Worm (Caenorhabditis elegans) whole organism, early embryonic: ENCODE results near the gene F59F4.3.

Source experiments
- B0310.2 ChIP-seq: sonication (generic microtip); optimal IDR thresholded peaks from 2 replicates; lab custom pipeline; 2016; ENCODE audit warnings: mild to moderate bottlenecking, missing genetic modification characterization, missing compliant biosample characterization
- F13C5.2 ChIP-seq: sonication (generic microtip); optimal IDR thresholded peaks from 2 replicates; lab custom pipeline; 2017; ENCODE audit warnings: mild to moderate bottlenecking, missing genetic modification characterization, inconsistent platforms, missing compliant biosample characterization
- aly-1 ChIP-seq: sonication (generic microtip); optimal IDR thresholded peaks from 2 replicates; lab custom pipeline; 2016; ENCODE audit warnings: missing genetic modification characterization, missing compliant biosample characterization
- ama-1 ChIP-seq: fragments of 150-350 bp; optimal IDR thresholded peaks from 2 replicates; lab custom pipeline; 2014
- ceh-36 ChIP-seq: sonication (generic microtip); optimal IDR thresholded peaks from 2 replicates; lab custom pipeline; 2016; ENCODE audit warnings: missing genetic modification characterization, inconsistent platforms, missing compliant biosample characterization
- ets-7 ChIP-seq: sonication (generic microtip); optimal IDR thresholded peaks from 2 replicates; lab custom pipeline; 2016; ENCODE audit warnings: missing genotype, missing genetic modification characterization, missing compliant biosample characterization
- flt-1 ChIP-seq: fragments of 200-800 bp; sonication (Bioruptor generic); IDR thresholded peaks from 2 replicates; pipeline ENCODE4 v1.3.6; 2022; ENCODE audit warnings: missing genetic modification characterization, missing compliant biosample characterization
- hmbx-1 ChIP-seq: sonication (generic microtip); optimal IDR thresholded peaks from 2 replicates; lab custom pipeline; 2016; ENCODE audit warnings: mild to moderate bottlenecking, missing genetic modification characterization, missing compliant biosample characterization
- hmg-4 ChIP-seq: fragments of 200-800 bp; sonication (Bioruptor generic); optimal IDR thresholded peaks from 2 replicates; lab custom pipeline; 2018; ENCODE audit warnings: mild to moderate bottlenecking, missing genetic modification characterization, missing compliant biosample characterization
- hnd-1 ChIP-seq: sonication (generic microtip); optimal IDR thresholded peaks from 2 replicates; lab custom pipeline; 2016; ENCODE audit warnings: missing genetic modification characterization, missing compliant biosample characterization
- pes-1 ChIP-seq: fragments of 200-800 bp; sonication (Bioruptor generic); IDR thresholded peaks from 2 replicates; pipeline ENCODE4 v1.3.6; 2022; ENCODE audit warnings: missing genetic modification reagents, missing genetic modification characterization, missing compliant biosample characterization
- scrt-1 ChIP-seq: fragments of 200-800 bp; sonication (Bioruptor generic); IDR thresholded peaks from 2 replicates; pipeline ENCODE4 v1.3.6; 2022; ENCODE audit warnings: missing genetic modification characterization, missing compliant biosample characterization
- sea-1 ChIP-seq: fragments of 200-800 bp; sonication (Bioruptor generic); conservative IDR thresholded peaks from 2 replicates; pipeline ENCODE4 v1.3.6; 2022; ENCODE audit warnings: missing genetic modification characterization, missing compliant biosample characterization
- tbx-11 ChIP-seq: fragments of 200-800 bp; sonication (Bioruptor generic); IDR thresholded peaks from 2 replicates; pipeline ENCODE4 v1.3.6; 2022; ENCODE audit warnings: missing genetic modification characterization, missing compliant biosample characterization
- tbx-37 ChIP-seq: fragments of 200-800 bp; sonication (Bioruptor generic); conservative IDR thresholded peaks from 2 replicates; pipeline ENCODE4 v1.3.6; 2022; ENCODE audit warnings: missing genetic modification reagents, missing genetic modification characterization, missing compliant biosample characterization
- tra-4 ChIP-seq: sonication (generic microtip); optimal IDR thresholded peaks from 2 replicates; lab custom pipeline; 2017; ENCODE audit warnings: missing genetic modification characterization, missing compliant biosample characterization

F59F4.3 gene

ce11 chrX:15847543-15848087 lies at the start of gene F59F4.3:
Gene F59F4.3 (minus strand): TSS chrX:15847593.
- no peak for TF ChIP-seq sea-1

DNA sequence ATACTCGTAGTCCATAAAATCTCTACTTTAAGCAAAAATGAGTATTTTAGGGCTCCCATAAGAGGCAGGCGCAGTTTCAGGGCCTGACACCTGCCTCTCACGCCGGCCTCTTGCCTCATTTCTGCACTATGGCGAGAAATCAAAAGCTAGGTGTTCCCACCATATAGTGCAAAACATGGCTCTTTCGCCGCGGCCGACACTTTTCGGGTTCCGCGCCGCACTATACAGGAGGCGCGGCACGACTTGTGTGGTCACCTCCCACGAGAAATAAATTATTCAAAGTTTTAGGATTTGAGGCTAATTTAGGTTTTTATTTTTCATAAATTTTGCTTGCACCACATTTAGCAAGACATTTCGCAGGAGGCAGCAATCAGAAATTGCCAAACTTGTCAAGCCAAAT lies 45.1 kb upstream of the F59F4.3 start:
- TF ChIP-seq sea-1 = no peak
- no peak for TF ChIP-seq hmbx-1 (tag; lab: Kevin White, UChicago)
- TF ChIP-seq ama-1 = no peak
- no peak for TF ChIP-seq aly-1 (tag; lab: Kevin White, UChicago)
- no peak for TF ChIP-seq ets-7
- no peak for TF ChIP-seq flt-1 (GFP tag; lab: Robert Waterston, UW)
- TF ChIP-seq B0310.2 (tag; lab: Kevin White, UChicago) = no peak
- no peak for TF ChIP-seq tbx-37
- no peak for TF ChIP-seq hmg-4 (GFP tag; lab: Kevin White, UChicago)

DNA sequence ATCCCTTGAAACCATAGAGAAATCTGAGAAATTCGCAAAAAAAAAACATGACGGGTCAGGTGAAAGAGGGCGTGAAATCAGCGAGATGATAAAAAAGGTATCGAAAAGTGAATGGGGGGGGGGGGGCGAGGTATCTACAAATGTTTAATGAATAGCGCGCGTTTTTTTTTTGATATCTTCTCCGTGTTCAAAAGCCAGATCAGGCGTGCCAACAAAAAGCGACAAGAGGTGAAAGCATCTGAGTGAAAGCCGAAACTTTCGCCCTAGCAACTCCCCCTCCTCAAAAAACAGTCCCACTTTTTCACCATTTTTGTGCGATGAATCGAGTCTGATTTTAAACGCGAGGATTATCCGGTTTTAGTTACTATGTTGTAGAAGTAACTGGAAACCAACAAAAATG lies 40.6 kb upstream of the F59F4.3 start:
- TF ChIP-seq ceh-36 (tag; lab: Kevin White, UChicago) = no peak
- no peak for TF ChIP-seq hmg-4 (GFP tag; lab: Kevin White, UChicago)

ce11 chrX:15887495-15887894 lies 40.1 kb upstream of the F59F4.3 start, which contains the start of gene F53H4.3:
Gene F53H4.3 (minus strand): TSS chrX:15887595.
- TF ChIP-seq flt-1 (GFP tag; lab: Robert Waterston, UW) (no peak), aly-1 (tag; lab: Kevin White, UChicago) (no peak), hmbx-1 (tag; lab: Kevin White, UChicago) (no peak), ets-7 (no peak), hnd-1 (tag; lab: Kevin White, UChicago) (no peak), tbx-37 (no peak), F13C5.2 (tag; lab: Kevin White, UChicago) (no peak), hmg-4 (GFP tag; lab: Kevin White, UChicago) (no peak), tra-4 (tag; lab: Kevin White, UChicago) (no peak), sea-1 (no peak), scrt-1 (GFP tag; lab: Robert Waterston, UW) (no peak)

ce11 chrX:15884478-15884877 lies 37.1 kb upstream of the F59F4.3 start:
- TF ChIP-seq tbx-37 = no peak
- TF ChIP-seq hnd-1 (tag; lab: Kevin White, UChicago) = no peak
- no peak for TF ChIP-seq pes-1 (GFP tag; lab: Robert Waterston, UW)
- no peak for TF ChIP-seq ceh-36 (tag; lab: Kevin White, UChicago)

ce11 chrX:15881027-15881426 lies 33.6 kb upstream of the F59F4.3 start:
- TF ChIP-seq flt-1 (GFP tag; lab: Robert Waterston, UW) = no peak
- peak; percentile 23 for TF ChIP-seq hmg-4 (GFP tag; lab: Kevin White, UChicago)

DNA sequence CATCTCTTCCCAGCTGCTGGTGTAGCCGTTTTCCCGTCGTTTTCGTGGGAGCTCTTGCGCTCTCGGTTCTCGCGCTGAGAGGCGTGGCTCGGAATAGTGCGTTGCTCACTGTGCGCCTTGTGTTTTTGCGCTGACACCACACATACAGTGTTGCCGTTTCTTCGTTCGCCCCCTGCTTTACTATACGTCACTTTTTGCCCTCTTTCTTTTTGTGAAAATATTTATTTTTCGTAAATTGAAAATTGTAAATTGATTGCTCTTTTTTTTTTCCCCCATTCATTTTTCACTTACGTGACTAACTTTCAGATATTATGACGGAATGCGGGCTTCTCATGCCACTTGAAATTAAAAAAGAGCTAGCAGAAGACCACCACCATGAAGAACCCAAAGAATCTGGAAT lies 31.4 kb upstream of the F59F4.3 start, which contains the start of gene gmeb-2:
Gene gmeb-2 (plus strand): TSS at position 301 of the 400 bp plus-strand sequence.
- no peak for TF ChIP-seq hmbx-1 (tag; lab: Kevin White, UChicago)

- TF ChIP-seq aly-1 (tag; lab: Kevin White, UChicago) (no peak), hmg-4 (GFP tag; lab: Kevin White, UChicago) (peak; percentile 77)
Measured at ce11 chrX:15876936-15877335, 29.5 kb upstream of the F59F4.3 start.

DNA sequence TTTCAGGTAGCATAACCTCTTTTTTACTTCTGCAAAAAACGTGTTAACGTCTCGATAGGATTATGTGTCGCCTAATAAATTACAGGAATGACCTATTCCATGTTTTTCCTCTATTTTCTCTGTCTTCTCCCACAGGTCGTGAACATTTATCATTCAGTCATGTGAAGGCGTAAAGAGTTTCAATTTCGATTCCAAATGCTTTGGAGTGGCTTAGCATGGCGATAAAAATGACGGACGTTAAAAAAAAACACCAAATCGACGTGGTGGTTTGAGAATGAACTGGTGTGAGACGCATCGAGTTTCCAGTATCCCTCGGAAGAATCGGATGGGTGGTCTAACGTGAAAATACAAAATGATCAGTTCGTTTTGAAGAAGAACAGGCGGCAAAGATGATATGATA lies 22.2 kb upstream of the F59F4.3 start:
- TF ChIP-seq ets-7 (no peak), hmg-4 (GFP tag; lab: Kevin White, UChicago) (no peak), ama-1 (no peak), B0310.2 (tag; lab: Kevin White, UChicago) (no peak), F13C5.2 (tag; lab: Kevin White, UChicago) (no peak), tbx-37 (no peak), tbx-11 (GFP tag; lab: Robert Waterston, UW) (no peak), sea-1 (no peak), ceh-36 (tag; lab: Kevin White, UChicago) (no peak), scrt-1 (GFP tag; lab: Robert Waterston, UW) (no peak), pes-1 (GFP tag; lab: Robert Waterston, UW) (no peak)

DNA sequence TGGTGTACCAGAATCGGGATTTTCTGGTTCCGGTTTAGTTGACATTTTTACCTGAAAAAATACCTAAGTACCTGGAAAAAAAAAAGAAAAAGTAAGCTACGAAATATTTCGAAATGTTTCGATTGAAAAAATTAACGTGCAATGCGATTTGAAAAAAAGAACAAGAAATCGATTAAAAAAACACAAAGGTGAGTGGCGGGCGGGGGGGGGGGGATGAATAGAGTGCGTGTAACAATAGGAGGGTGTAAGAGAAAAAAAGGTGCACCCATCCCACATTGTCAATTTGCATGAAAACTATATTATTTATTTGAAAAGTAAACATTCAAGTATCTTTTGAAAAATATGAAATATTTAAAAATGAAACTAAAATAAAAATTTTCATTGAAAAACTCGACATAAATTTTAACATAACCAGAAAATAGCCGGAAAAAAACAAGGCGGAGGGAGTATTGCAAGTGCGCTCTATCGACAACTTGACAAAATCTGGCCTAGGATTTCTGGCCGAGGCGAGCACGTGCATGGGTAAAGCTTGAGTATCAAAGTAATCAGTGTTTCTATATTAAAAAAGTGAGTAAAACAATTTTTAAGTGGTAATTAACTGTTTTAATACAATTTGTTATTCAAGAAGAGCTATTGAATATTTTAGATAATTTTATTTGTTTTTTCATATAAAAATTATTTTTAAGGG lies 18.6 kb upstream of the F59F4.3 start, which contains the start of the genes csb-1 and F53H4.4:
Gene csb-1 (minus strand): TSS at position 51 of the 688 bp plus-strand sequence.
Gene F53H4.4 (plus strand): TSS at position 520 of the 688 bp plus-strand sequence.
- TF ChIP-seq ets-7 (no peak), tra-4 (tag; lab: Kevin White, UChicago) (no peak), flt-1 (GFP tag; lab: Robert Waterston, UW) (0 out of 2 replicates have a peak, but pooled peaks have one; percentile 12), aly-1 (tag; lab: Kevin White, UChicago) (no peak), tbx-37 (no peak), F13C5.2 (tag; lab: Kevin White, UChicago) (peak; percentile 34)
